Fruit fly (Drosophila melanogaster): Measurements from ENCODE around the gene Cbs.
A peak's percentile ranks its signal among the peaks of the same experiment; 100 is the strongest.

The Cbs gene

DNA sequence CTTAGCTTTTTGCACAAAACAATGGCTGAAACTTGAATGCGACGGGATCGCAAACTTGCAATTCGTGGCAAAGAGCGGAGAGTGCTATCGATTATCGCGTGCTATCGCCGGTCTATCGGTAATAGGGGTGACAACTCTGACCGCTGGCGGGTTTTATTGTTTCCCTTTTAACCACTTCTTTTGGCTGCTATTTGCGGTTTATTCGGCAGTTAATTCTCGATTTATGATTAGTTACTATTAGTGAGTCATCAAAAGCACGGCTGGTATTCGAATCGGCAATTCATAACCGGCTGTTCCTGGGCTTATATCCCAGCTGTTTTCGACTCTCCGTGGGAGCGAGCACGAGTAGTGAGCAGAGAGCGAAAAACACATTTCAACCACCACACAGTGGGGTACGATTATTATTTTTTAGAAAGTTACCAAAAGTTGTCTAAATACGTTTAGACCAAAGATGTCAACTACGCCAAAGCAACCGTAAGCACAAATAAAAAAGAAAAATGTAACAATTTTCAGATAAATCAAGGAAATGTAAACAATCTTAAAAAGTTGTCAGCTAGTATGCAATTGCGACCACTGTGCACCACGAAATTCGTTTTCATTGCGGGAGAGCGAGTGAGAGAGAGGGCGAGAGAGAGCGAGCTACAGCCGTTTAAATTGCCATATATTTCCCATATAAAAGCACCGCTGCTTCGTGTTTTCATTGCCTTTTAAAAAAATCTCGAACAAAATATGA lies 9.1 kb downstream of the Cbs start, which contains the start of the genes Stt3A and bves:
Stt3A (minus strand) TSS at position 89 of the 733 bp plus-strand sequence.
bves (plus strand) TSS at position 115 of the 733 bp plus-strand sequence.
- TF ChIP-seq CrebA (GFP tag; optimal IDR thresholded peaks at IDR 0.05; ENCODE audit: borderline replicate concordance), result no peak
- peak; percentile 97 for TF ChIP-seq Rel (GFP tag; optimal IDR thresholded peaks at IDR 0.05)
- peak; percentile 87 for TF ChIP-seq Rel (tag; optimal IDR thresholded peaks at IDR 0.05)
- no peak for TF ChIP-seq Abd-B (GFP tag; optimal IDR thresholded peaks at IDR 0.05)
- TF ChIP-seq CG32264 (GFP tag; optimal IDR thresholded peaks at IDR 0.05), result peak; percentile 96
- peak; percentile 98 for TF ChIP-seq sv (GFP tag; optimal IDR thresholded peaks at IDR 0.05)
- no peak for TF ChIP-seq lola (GFP tag; optimal IDR thresholded peaks at IDR 0.05)
- peak; percentile 94 for TF ChIP-seq CG9705 (GFP tag; optimal IDR thresholded peaks at IDR 0.05)
- no peak for TF ChIP-seq Myc (optimal IDR thresholded peaks at IDR 0.05)
- TF ChIP-seq Hnf4 (GFP tag; optimal IDR thresholded peaks at IDR 0.05), result peak; percentile 99
- TF ChIP-seq woc (GFP tag; optimal IDR thresholded peaks at IDR 0.05), result peak; percentile 99
- peak; percentile 99 for TF ChIP-seq h (GFP tag; optimal IDR thresholded peaks at IDR 0.05)
- peak; percentile 99 for TF ChIP-seq ey (GFP tag; optimal IDR thresholded peaks at IDR 0.05)
- TF ChIP-seq foxo (GFP tag; optimal IDR thresholded peaks at IDR 0.05), result peak; percentile 96 to 99
- no peak for TF ChIP-seq Vsx2 (GFP tag; optimal IDR thresholded peaks at IDR 0.05; ENCODE audit: partially characterized antibody)
- TF ChIP-seq sage (GFP tag; optimal IDR thresholded peaks at IDR 0.05), result peak; percentile 98
- TF ChIP-seq Dif (GFP tag; optimal IDR thresholded peaks at IDR 0.05; ENCODE audit: partially characterized antibody), result peak; percentile 74
- TF ChIP-seq dmrt93B (GFP tag; optimal IDR thresholded peaks at IDR 0.05), result peak; percentile 94
- TF ChIP-seq tai (GFP tag; optimal IDR thresholded peaks at IDR 0.05), result peak; percentile 96
- peak; percentile 99 for TF ChIP-seq OdsH (GFP tag; optimal IDR thresholded peaks at IDR 0.05)
- TF ChIP-seq pan (optimal IDR thresholded peaks at IDR 0.05), result no peak
- peak; percentile 99 for TF ChIP-seq fru (GFP tag; optimal IDR thresholded peaks at IDR 0.05)
- no peak for TF ChIP-seq N (GFP tag; optimal IDR thresholded peaks at IDR 0.05)
- TF ChIP-seq HLH106 (tag; optimal IDR thresholded peaks at IDR 0.05), result peak; percentile 97
- TF ChIP-seq brk (GFP tag; optimal IDR thresholded peaks at IDR 0.05), result peak; percentile 98
- TF ChIP-seq Hr78 (GFP tag; optimal IDR thresholded peaks at IDR 0.05), result no peak
- peak; percentile 75 for TF ChIP-seq Hr83 (GFP tag; optimal IDR thresholded peaks at IDR 0.05; ENCODE audit: poor library complexity, severe bottlenecking)
- TF ChIP-seq GATAd (GFP tag; optimal IDR thresholded peaks at IDR 0.05), result peak; percentile 82
- peak; percentile 91 for TF ChIP-seq Mio (GFP tag; optimal IDR thresholded peaks at IDR 0.05)
- TF ChIP-seq Sp1 (GFP tag; optimal IDR thresholded peaks at IDR 0.05), result peak; percentile 98
- TF ChIP-seq jim (GFP tag; optimal IDR thresholded peaks at IDR 0.05), result no peak
- TF ChIP-seq dsf (GFP tag; optimal IDR thresholded peaks at IDR 0.05; ENCODE audit: borderline replicate concordance), result peak; percentile 95
- TF ChIP-seq Jra (GFP tag; optimal IDR thresholded peaks at IDR 0.05), result peak; percentile 96
- TF ChIP-seq dl (GFP tag; optimal IDR thresholded peaks at IDR 0.05; ENCODE audit: insufficient read depth in 1 of 2, partially characterized antibody in 2 of 2), result peak; percentile 39 to 68
- no peak for TF ChIP-seq usp (GFP tag; optimal IDR thresholded peaks at IDR 0.05)
- no peak for TF ChIP-seq Dfd (GFP tag; optimal IDR thresholded peaks at IDR 0.05)
- peak; percentile 99 for TF ChIP-seq rgr (GFP tag; optimal IDR thresholded peaks at IDR 0.05)
- TF ChIP-seq psq (GFP tag; optimal IDR thresholded peaks at IDR 0.05), result peak; percentile 95
- TF ChIP-seq br (GFP tag; optimal IDR thresholded peaks at IDR 0.05), result peak; percentile 99

dm6 chrX:21054963-21055480 lies 10.1 kb downstream of the Cbs start:
- TF ChIP-seq psq (GFP tag; optimal IDR thresholded peaks at IDR 0.05), result peak; percentile 60
- peak; percentile 40 for TF ChIP-seq jim (GFP tag; optimal IDR thresholded peaks at IDR 0.05)
- TF ChIP-seq h (GFP tag; optimal IDR thresholded peaks at IDR 0.05), result peak; percentile 23
- no peak for TF ChIP-seq Jra (GFP tag; optimal IDR thresholded peaks at IDR 0.05)
- peak; percentile 3 for TF ChIP-seq HLH106 (tag; optimal IDR thresholded peaks at IDR 0.05)
- no peak for TF ChIP-seq Rel (GFP tag; optimal IDR thresholded peaks at IDR 0.05)
- peak; percentile 64 for TF ChIP-seq Rel (tag; optimal IDR thresholded peaks at IDR 0.05)

Measured in whole organism, wandering third instar larva.